Worm (Caenorhabditis elegans) whole organism, mixed stage, embryonic: ENCODE data around the gene srw-59.
"Not testable (repeated sequence)": the region's sequence is repeated elsewhere in the genome, so short reads cannot be mapped to it uniquely, and the experiment has no call there.

ENCODE experiments used
- M03D4.4 ChIP-seq: sonication (generic microtip); optimal IDR thresholded peaks from 2 replicates; lab custom pipeline; 2017; ENCODE audit warnings: mild to moderate bottlenecking, missing genetic modification characterization, missing compliant biosample characterization
- blmp-1 ChIP-seq: fragments of 150-350 bp; optimal IDR thresholded peaks from 2 replicates; lab custom pipeline; 2014; ENCODE audit warnings: missing biosample characterization, missing genetic modification characterization
- ceh-43 ChIP-seq: fragments of 200-800 bp; sonication (Bioruptor generic); optimal IDR thresholded peaks from 2 replicates; lab custom pipeline; 2018; ENCODE audit warnings: mild to moderate bottlenecking, missing genetic modification characterization, moderate library complexity, missing compliant biosample characterization
- ceh-83 ChIP-seq: fragments of 200-800 bp; sonication (Bioruptor generic); optimal IDR thresholded peaks from 2 replicates; lab custom pipeline; 2018; ENCODE audit warnings: mild to moderate bottlenecking, missing genetic modification characterization, missing compliant biosample characterization
- ces-1 ChIP-seq: fragments of 150-350 bp; optimal IDR thresholded peaks from 2 replicates; lab custom pipeline; 2014; ENCODE audit warnings: missing biosample characterization, missing genetic modification reagents, missing genetic modification characterization
- cnd-1 ChIP-seq: fragments of 200-800 bp; sonication (Bioruptor generic); optimal IDR thresholded peaks from 2 replicates; lab custom pipeline; 2018; ENCODE audit warnings: mild to moderate bottlenecking, missing genetic modification characterization, missing compliant biosample characterization
- drap-1 ChIP-seq: fragments of 200-800 bp; sonication (Bioruptor generic); optimal IDR thresholded peaks from 3 replicates; lab custom pipeline; 2018; ENCODE audit warnings: mild to moderate bottlenecking, missing genetic modification characterization, missing compliant biosample characterization
- ham-2 ChIP-seq: fragments of 200-800 bp; sonication (Bioruptor generic); optimal IDR thresholded peaks from 2 replicates; lab custom pipeline; 2018; ENCODE audit warnings: mild to moderate bottlenecking, missing genetic modification characterization, missing compliant biosample characterization
- hlh-1 ChIP-seq: fragments of 150-350 bp; optimal IDR thresholded peaks from 2 replicates; lab custom pipeline; 2014; ENCODE audit warnings: missing biosample characterization, missing genetic modification reagents, missing genetic modification characterization
- lin-32 ChIP-seq: fragments of 200-800 bp; sonication (Bioruptor generic); optimal IDR thresholded peaks from 2 replicates; lab custom pipeline; 2018; ENCODE audit warnings: mild to moderate bottlenecking, missing genetic modification characterization, missing compliant biosample characterization
- lsy-2 ChIP-seq: fragments of 150-350 bp; optimal IDR thresholded peaks from 2 replicates; lab custom pipeline; 2014; ENCODE audit warnings: missing biosample characterization, missing genetic modification characterization
- mab-5 ChIP-seq: fragments of 150-350 bp; optimal IDR thresholded peaks from 2 replicates; lab custom pipeline; 2014; ENCODE audit warnings: missing biosample characterization, missing genetic modification characterization
- mep-1 ChIP-seq: fragments of 150-350 bp; optimal IDR thresholded peaks from 2 replicates; lab custom pipeline; 2017; ENCODE audit warnings: missing biosample characterization, missing genetic modification reagents, missing genetic modification characterization, inconsistent platforms
- mls-2 ChIP-seq: sonication (generic microtip); optimal IDR thresholded peaks from 2 replicates; lab custom pipeline; 2016; ENCODE audit warnings: mild to moderate bottlenecking, missing genetic modification characterization, moderate library complexity, missing compliant biosample characterization
- nhr-2 ChIP-seq: fragments of 150-350 bp; optimal IDR thresholded peaks from 2 replicates; lab custom pipeline; 2014; ENCODE audit warnings: missing biosample characterization, missing genetic modification characterization
- nhr-237 ChIP-seq: fragments of 150-350 bp; optimal IDR thresholded peaks from 2 replicates; lab custom pipeline; 2014; ENCODE audit warnings: missing biosample characterization, missing genetic modification characterization
- nhr-76 ChIP-seq: sonication (generic microtip); optimal IDR thresholded peaks from 2 replicates; lab custom pipeline; 2017; ENCODE audit warnings: missing biosample characterization, missing genetic modification characterization
- pha-4 ChIP-seq: fragments of 150-350 bp; optimal IDR thresholded peaks from 2 replicates; lab custom pipeline; 2018; ENCODE audit warnings: missing biosample characterization, missing genetic modification reagents, missing genetic modification characterization
- sem-2 ChIP-seq: fragments of 200-800 bp; sonication (Bioruptor generic); optimal IDR thresholded peaks from 2 replicates; lab custom pipeline; 2018; ENCODE audit warnings: mild to moderate bottlenecking, missing genetic modification characterization, missing compliant biosample characterization
- snpc-4 ChIP-seq: fragments of 150-350 bp; optimal IDR thresholded peaks from 2 replicates; lab custom pipeline; 2014; ENCODE audit warnings: missing biosample characterization, missing genetic modification characterization
- sptf-1 ChIP-seq: sonication (generic microtip); optimal IDR thresholded peaks from 2 replicates; lab custom pipeline; 2017; ENCODE audit warnings: mild to moderate bottlenecking, missing genetic modification characterization, moderate library complexity, missing compliant biosample characterization
- unc-39 ChIP-seq: fragments of 150-350 bp; optimal IDR thresholded peaks from 2 replicates; lab custom pipeline; 2014; ENCODE audit warnings: missing biosample characterization, missing genetic modification characterization
- unc-62 ChIP-seq: fragments of 150-350 bp; optimal IDR thresholded peaks from 2 replicates; lab custom pipeline; 2014; ENCODE audit warnings: missing biosample characterization, missing genetic modification reagents, missing genetic modification characterization
- zip-8 ChIP-seq: fragments of 150-350 bp; optimal IDR thresholded peaks from 2 replicates; lab custom pipeline; 2014; ENCODE audit warnings: missing biosample characterization, missing genetic modification characterization
- ztf-11 ChIP-seq: fragments of 150-350 bp; optimal IDR thresholded peaks from 2 replicates; lab custom pipeline; 2014; ENCODE audit warnings: missing biosample characterization, missing genetic modification characterization

srw-59 gene

ce11 chrV:15912677-15913076, 38.1 kb downstream of the srw-59 start:
- TF ChIP-seq cnd-1 (tag; lab: Kevin White, UChicago): no peak
- no peak for TF ChIP-seq ham-2 (GFP tag; lab: Kevin White, UChicago)
- no peak for TF ChIP-seq ceh-43
- TF ChIP-seq drap-1: no peak
- no peak for TF ChIP-seq M03D4.4 (tag; lab: Kevin White, UChicago)
- TF ChIP-seq unc-62 (GFP tag; lab: Kevin White, UChicago): no peak
- no peak for TF ChIP-seq nhr-237 (tag; lab: Kevin White, UChicago)
- no peak for TF ChIP-seq lsy-2 (tag; lab: Kevin White, UChicago)

DNA sequence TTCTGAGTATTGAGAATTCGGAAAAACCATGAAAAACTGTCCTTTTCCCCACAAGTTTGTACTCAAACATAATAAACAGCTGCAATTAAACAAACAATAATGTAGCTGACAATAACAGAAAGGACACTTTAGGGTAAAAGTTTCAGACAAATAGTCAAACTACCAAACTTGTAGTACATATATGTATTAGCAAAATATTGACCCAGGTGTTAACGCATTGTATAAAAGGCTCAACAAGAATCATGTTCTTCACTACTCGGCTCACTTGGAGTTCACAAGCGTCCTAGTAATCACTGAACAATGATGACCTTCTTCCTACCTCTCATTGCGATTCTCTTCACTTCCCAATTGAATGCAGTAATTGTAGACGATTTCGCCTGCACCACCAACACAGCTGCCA, 39.0 kb downstream of the srw-59 start, which contains the start of gene F35E8.6:
Gene F35E8.6 (plus strand): TSS at position 301 of the 400 bp plus-strand sequence.
- TF ChIP-seq mab-5: no peak
- no peak for TF ChIP-seq zip-8
- no peak for TF ChIP-seq pha-4 (tag; lab: Kevin White, UChicago)
- TF ChIP-seq mep-1 (tag; lab: Kevin White, UChicago): no peak
- no peak for TF ChIP-seq hlh-1 (tag; lab: Kevin White, UChicago)
- no peak for TF ChIP-seq snpc-4 (tag; lab: Kevin White, UChicago)
- TF ChIP-seq blmp-1 (tag; lab: Kevin White, UChicago): no peak
- TF ChIP-seq ceh-83 (GFP tag; lab: Kevin White, UChicago): no peak

DNA sequence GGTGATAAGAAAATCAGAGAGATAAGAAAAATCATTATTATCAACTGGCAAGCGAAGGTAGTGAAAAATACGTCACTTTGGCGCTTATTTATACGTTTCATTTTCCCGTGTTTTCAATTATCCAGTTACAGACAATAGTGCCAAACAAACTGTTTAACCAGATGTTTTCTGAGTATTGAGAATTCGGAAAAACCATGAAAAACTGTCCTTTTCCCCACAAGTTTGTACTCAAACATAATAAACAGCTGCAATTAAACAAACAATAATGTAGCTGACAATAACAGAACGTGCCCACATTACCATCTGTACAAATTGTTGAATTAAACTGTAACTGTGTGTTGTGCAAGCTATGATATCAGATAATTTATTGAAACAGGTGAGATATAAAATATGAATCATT, 45.3 kb downstream of the srw-59 start, which contains the start of the genes F35E8.1 and F35E8.2:
Gene F35E8.1 (minus strand): TSS at position 101 of the 400 bp plus-strand sequence.
Gene F35E8.2 (plus strand): TSS at position 132 of the 400 bp plus-strand sequence.
- TF ChIP-seq sem-2; ces-1 (GFP tag; lab: Kevin White, UChicago); unc-39 (tag; lab: Kevin White, UChicago): not testable (repeated sequence)

- TF ChIP-seq ham-2 (GFP tag; lab: Kevin White, UChicago) (no peak), blmp-1 (tag; lab: Kevin White, UChicago) (no peak), nhr-2 (tag; lab: Kevin White, UChicago) (no peak), hlh-1 (tag; lab: Kevin White, UChicago) (no peak), nhr-76 (tag; lab: Kevin White, UChicago) (no peak), cnd-1 (tag; lab: Kevin White, UChicago) (no peak), sptf-1 (tag; lab: Kevin White, UChicago) (no peak), drap-1 (no peak), M03D4.4 (tag; lab: Kevin White, UChicago) (no peak), sem-2 (no peak), ztf-11 (tag; lab: Kevin White, UChicago) (no peak), snpc-4 (tag; lab: Kevin White, UChicago) (no peak), ces-1 (GFP tag; lab: Kevin White, UChicago) (no peak), mab-5 (no peak), lin-32 (GFP tag; lab: Kevin White, UChicago) (no peak), mls-2 (tag; lab: Kevin White, UChicago) (no peak)
Observed at ce11 chrV:15900564-15900963, 50.2 kb downstream of the srw-59 start.
